Worm (Caenorhabditis elegans) whole organism, early embryonic: ENCODE results near the gene C17H12.3.
A peak's percentile ranks its signal among the peaks of the same experiment; 100 is the strongest.

Experiments used
- B0310.2 ChIP-seq: sonication (generic microtip); optimal IDR thresholded peaks from 2 replicates; lab custom pipeline; 2016; ENCODE audit warnings: mild to moderate bottlenecking, missing genetic modification characterization, missing compliant biosample characterization
- F13C5.2 ChIP-seq: sonication (generic microtip); optimal IDR thresholded peaks from 2 replicates; lab custom pipeline; 2017; ENCODE audit warnings: mild to moderate bottlenecking, missing genetic modification characterization, inconsistent platforms, missing compliant biosample characterization
- aly-1 ChIP-seq: sonication (generic microtip); optimal IDR thresholded peaks from 2 replicates; lab custom pipeline; 2016; ENCODE audit warnings: missing genetic modification characterization, missing compliant biosample characterization
- ama-1 ChIP-seq: fragments of 150-350 bp; optimal IDR thresholded peaks from 2 replicates; lab custom pipeline; 2014
- ceh-13 ChIP-seq: fragments of 200-800 bp; sonication (Bioruptor generic); optimal IDR thresholded peaks from 2 replicates; lab custom pipeline; 2018; ENCODE audit warnings: mild to moderate bottlenecking, missing genetic modification characterization, missing compliant biosample characterization
- ceh-36 ChIP-seq: sonication (generic microtip); optimal IDR thresholded peaks from 2 replicates; lab custom pipeline; 2016; ENCODE audit warnings: missing genetic modification characterization, inconsistent platforms, missing compliant biosample characterization
- ets-7 ChIP-seq: sonication (generic microtip); optimal IDR thresholded peaks from 2 replicates; lab custom pipeline; 2016; ENCODE audit warnings: missing genotype, missing genetic modification characterization, missing compliant biosample characterization
- flt-1 ChIP-seq: fragments of 200-800 bp; sonication (Bioruptor generic); IDR thresholded peaks from 2 replicates; pipeline ENCODE4 v1.3.6; 2022; ENCODE audit warnings: missing genetic modification characterization, missing compliant biosample characterization
- hmbx-1 ChIP-seq: sonication (generic microtip); optimal IDR thresholded peaks from 2 replicates; lab custom pipeline; 2016; ENCODE audit warnings: mild to moderate bottlenecking, missing genetic modification characterization, missing compliant biosample characterization
- hmg-4 ChIP-seq: fragments of 200-800 bp; sonication (Bioruptor generic); optimal IDR thresholded peaks from 2 replicates; lab custom pipeline; 2018; ENCODE audit warnings: mild to moderate bottlenecking, missing genetic modification characterization, missing compliant biosample characterization
- hnd-1 ChIP-seq: sonication (generic microtip); optimal IDR thresholded peaks from 2 replicates; lab custom pipeline; 2016; ENCODE audit warnings: missing genetic modification characterization, missing compliant biosample characterization
- pes-1 ChIP-seq: fragments of 200-800 bp; sonication (Bioruptor generic); IDR thresholded peaks from 2 replicates; pipeline ENCODE4 v1.3.6; 2022; ENCODE audit warnings: missing genetic modification reagents, missing genetic modification characterization, missing compliant biosample characterization
- scrt-1 ChIP-seq: fragments of 200-800 bp; sonication (Bioruptor generic); IDR thresholded peaks from 2 replicates; pipeline ENCODE4 v1.3.6; 2022; ENCODE audit warnings: missing genetic modification characterization, missing compliant biosample characterization
- sea-1 ChIP-seq: fragments of 200-800 bp; sonication (Bioruptor generic); conservative IDR thresholded peaks from 2 replicates; pipeline ENCODE4 v1.3.6; 2022; ENCODE audit warnings: missing genetic modification characterization, missing compliant biosample characterization
- tbx-11 ChIP-seq: fragments of 200-800 bp; sonication (Bioruptor generic); IDR thresholded peaks from 2 replicates; pipeline ENCODE4 v1.3.6; 2022; ENCODE audit warnings: missing genetic modification characterization, missing compliant biosample characterization
- tbx-37 ChIP-seq: fragments of 200-800 bp; sonication (Bioruptor generic); conservative IDR thresholded peaks from 2 replicates; pipeline ENCODE4 v1.3.6; 2022; ENCODE audit warnings: missing genetic modification reagents, missing genetic modification characterization, missing compliant biosample characterization
- tra-4 ChIP-seq: sonication (generic microtip); optimal IDR thresholded peaks from 2 replicates; lab custom pipeline; 2017; ENCODE audit warnings: missing genetic modification characterization, missing compliant biosample characterization

Gene C17H12.3

ce11 chrIV:6793310-6793966 is 2.0 kb downstream of the C17H12.3 start:
- TF ChIP-seq scrt-1 (GFP tag; lab: Robert Waterston, UW) (no peak), pes-1 (no peak), B0310.2 (tag; lab: Kevin White, UChicago) (no peak), hmbx-1 (tag; lab: Kevin White, UChicago) (no peak), ceh-36 (no peak), hnd-1 (tag; lab: Kevin White, UChicago) (no peak), F13C5.2 (tag; lab: Kevin White, UChicago) (no peak), ets-7 (tag; lab: Kevin White, UChicago) (no peak), ceh-13 (no peak), tra-4 (tag; lab: Kevin White, UChicago) (no peak), flt-1 (no peak), hmg-4 (GFP tag; lab: Kevin White, UChicago) (no peak), aly-1 (tag; lab: Kevin White, UChicago) (no peak), ama-1 (no peak)

- TF ChIP-seq tbx-11 (GFP tag; lab: Robert Waterston, UW) (no peak), pes-1 (no peak), tbx-37 (GFP tag; lab: Robert Waterston, UW) (no peak), scrt-1 (GFP tag; lab: Robert Waterston, UW) (no peak), hnd-1 (tag; lab: Kevin White, UChicago) (no peak), ama-1 (no peak), ceh-36 (no peak), hmbx-1 (tag; lab: Kevin White, UChicago) (no peak), F13C5.2 (tag; lab: Kevin White, UChicago) (no peak), sea-1 (GFP tag; lab: Robert Waterston, UW) (no peak), flt-1 (no peak), hmg-4 (GFP tag; lab: Kevin White, UChicago) (no peak), ets-7 (tag; lab: Kevin White, UChicago) (no peak), B0310.2 (tag; lab: Kevin White, UChicago) (no peak), tra-4 (tag; lab: Kevin White, UChicago) (no peak), ceh-13 (no peak), aly-1 (tag; lab: Kevin White, UChicago) (no peak)
Measured at ce11 chrIV:6792380-6793309, 2.8 kb downstream of the C17H12.3 start.

DNA sequence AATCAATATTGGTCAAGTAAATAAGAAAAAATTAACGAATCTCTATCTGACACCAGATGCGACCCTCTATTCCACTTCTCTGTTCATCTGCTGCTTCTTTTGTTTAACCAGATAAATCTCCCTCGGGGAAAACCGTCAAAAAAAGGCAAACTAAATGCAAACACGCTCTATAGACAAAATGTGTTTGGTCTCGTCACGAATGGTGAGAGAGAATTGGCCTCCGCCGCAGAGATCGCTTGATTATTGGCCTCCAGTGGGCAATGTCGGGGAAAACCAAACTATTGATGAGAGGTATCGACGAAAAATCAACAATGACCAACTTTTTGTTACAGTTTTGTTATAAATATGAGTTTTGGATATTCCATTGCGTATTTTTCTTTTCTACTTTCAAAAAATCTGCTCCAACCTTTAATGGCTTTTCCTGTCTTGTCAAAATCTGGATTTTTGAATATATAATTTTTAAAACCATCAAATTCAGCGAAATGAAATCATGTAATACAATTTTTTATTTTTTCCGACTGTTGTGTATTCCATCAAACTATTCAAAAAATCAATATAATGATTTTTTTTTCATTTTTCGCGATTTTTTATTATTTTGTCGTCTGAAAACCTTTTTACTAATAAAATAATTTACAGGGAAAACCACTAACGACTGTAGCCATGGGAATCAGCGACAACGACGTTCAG is 4.8 kb downstream of the C17H12.3 start, which contains the start of the genes C17H12.2 and vha-8:
C17H12.2 (minus strand) TSS at position 51 of the 687 bp plus-strand sequence.
vha-8 (plus strand) TSS at position 637 of the 687 bp plus-strand sequence.
- TF ChIP-seq hnd-1 (tag; lab: Kevin White, UChicago) (no peak), sea-1 (GFP tag; lab: Robert Waterston, UW) (0 out of 2 replicates have a peak, but pooled peaks have one; percentile 13), tbx-11 (GFP tag; lab: Robert Waterston, UW) (no peak), hmg-4 (GFP tag; lab: Kevin White, UChicago) (peak; percentile 48), hmbx-1 (tag; lab: Kevin White, UChicago) (no peak), tbx-37 (GFP tag; lab: Robert Waterston, UW) (0 out of 2 replicates have a peak, but pooled peaks have one; percentile 15), flt-1 (0 out of 2 replicates have a peak, but pooled peaks have one; percentile 38), F13C5.2 (tag; lab: Kevin White, UChicago) (peak; percentile 58)

- TF ChIP-seq F13C5.2 (tag; lab: Kevin White, UChicago) (no peak), ets-7 (tag; lab: Kevin White, UChicago) (no peak), hmbx-1 (tag; lab: Kevin White, UChicago) (no peak), flt-1 (no peak), ceh-36 (no peak)
Measured at ce11 chrIV:6789950-6790349, 5.5 kb downstream of the C17H12.3 start.

ce11 chrIV:6785873-6786272 is 9.6 kb downstream of the C17H12.3 start:
- TF ChIP-seq aly-1 (tag; lab: Kevin White, UChicago) (no peak), tbx-11 (GFP tag; lab: Robert Waterston, UW) (no peak), hmg-4 (GFP tag; lab: Kevin White, UChicago) (no peak), ceh-36 (no peak), scrt-1 (GFP tag; lab: Robert Waterston, UW) (no peak), tra-4 (tag; lab: Kevin White, UChicago) (no peak), sea-1 (GFP tag; lab: Robert Waterston, UW) (no peak), hnd-1 (tag; lab: Kevin White, UChicago) (no peak), pes-1 (no peak), B0310.2 (tag; lab: Kevin White, UChicago) (no peak), ceh-13 (no peak)

DNA sequence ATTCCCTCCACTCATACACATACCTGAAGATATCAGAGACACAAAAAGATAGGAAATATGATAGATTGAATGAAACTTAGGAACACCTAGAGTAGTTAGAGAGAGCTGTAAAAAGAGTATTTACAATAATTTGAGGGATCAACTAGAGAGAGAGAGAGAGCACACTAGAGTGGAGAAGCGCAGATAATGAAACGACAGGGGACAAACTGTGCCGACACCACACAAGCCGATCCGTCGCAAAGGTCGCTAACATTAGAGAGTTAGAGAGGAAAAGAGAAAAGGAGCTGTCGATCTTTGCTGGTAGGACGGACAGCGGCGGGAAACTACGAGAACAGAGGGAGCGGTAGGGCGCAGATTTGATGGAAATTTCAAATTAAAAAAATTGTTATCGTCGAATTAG is 10.3 kb downstream of the C17H12.3 start, which contains the start of gene dyci-1:
dyci-1 (minus strand) TSS at position 122 of the 400 bp plus-strand sequence.
- TF ChIP-seq hnd-1 (tag; lab: Kevin White, UChicago) (no peak), tbx-37 (GFP tag; lab: Robert Waterston, UW) (no peak), ceh-13 (no peak), ceh-36 (no peak), tra-4 (tag; lab: Kevin White, UChicago) (no peak), B0310.2 (tag; lab: Kevin White, UChicago) (no peak), tbx-11 (GFP tag; lab: Robert Waterston, UW) (no peak), hmbx-1 (tag; lab: Kevin White, UChicago) (no peak), hmg-4 (GFP tag; lab: Kevin White, UChicago) (no peak), F13C5.2 (tag; lab: Kevin White, UChicago) (no peak), ets-7 (tag; lab: Kevin White, UChicago) (no peak), ama-1 (no peak), pes-1 (no peak), flt-1 (no peak), scrt-1 (GFP tag; lab: Robert Waterston, UW) (no peak), sea-1 (GFP tag; lab: Robert Waterston, UW) (no peak)
